Worm (Caenorhabditis elegans): Measurements from ENCODE around the gene T27C5.10.
"Not testable (repeated sequence)": the region's sequence is repeated elsewhere in the genome, so short reads cannot be mapped to it uniquely, and the experiment has no call there.

DNA sequence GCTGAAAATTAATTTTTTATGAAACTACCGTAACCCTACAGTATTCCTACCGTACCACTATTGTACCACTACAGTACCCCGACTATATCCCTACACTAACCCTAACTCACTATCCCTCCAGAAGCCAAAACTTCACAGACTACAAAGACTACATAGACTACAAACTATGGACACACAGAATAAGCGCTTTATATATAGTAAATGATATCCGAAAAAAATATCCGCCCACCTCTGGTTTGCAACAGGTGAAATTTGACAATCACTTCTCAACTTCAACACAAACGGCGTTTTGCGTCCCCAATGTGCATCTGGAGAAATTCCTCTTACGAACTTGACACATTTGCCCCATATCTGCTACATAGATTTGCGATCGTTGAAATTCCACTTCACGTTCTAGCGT lies 20.0 kb downstream of the T27C5.10 start, which contains the start of gene srh-132:
- not testable (repeated sequence) for TF ChIP-seq madf-2, ceh-30, ceh-14, elt-2, rnt-1 (tag; optimal IDR thresholded peaks at IDR 0.05)

Measured in whole organism, late embryonic.